Fruit fly (Drosophila melanogaster) whole organism, embryonic: Measurements from ENCODE around the gene CG10570.

ENCODE experiments used
- Bgb ChIP-seq: fragments of 200-800 bp; sonication (Bioruptor generic); IDR thresholded peaks from 2 replicates; pipeline ENCODE4 v1.3.6; 2022; ENCODE audit warnings: missing biosample characterization, missing genetic modification characterization; ENCODE audit not compliant: partially characterized antibody
- Bteb2 ChIP-seq: fragments of 200-800 bp; sonication (Bioruptor generic); optimal IDR thresholded peaks from 2 replicates; lab custom pipeline; 2016; ENCODE audit warnings: missing biosample characterization, missing genetic modification characterization
- CG10321 ChIP-seq: fragments of 200-800 bp; sonication (Bioruptor generic); IDR thresholded peaks from 2 replicates; pipeline ENCODE4 v1.3.6; 2022; ENCODE audit warnings: missing biosample characterization, missing genetic modification characterization
- CG10366 ChIP-seq: fragments of 200-800 bp; sonication (Bioruptor generic); IDR thresholded peaks from 2 replicates; pipeline ENCODE4 v1.3.6; 2022; ENCODE audit warnings: missing biosample characterization, missing genetic modification characterization
- CG11456 ChIP-seq: fragments of 200-800 bp; sonication (Bioruptor generic); IDR thresholded peaks from 3 replicates; pipeline ENCODE4 v1.3.6; 2022; ENCODE audit warnings: missing biosample characterization, missing genetic modification characterization
- CG11695 ChIP-seq: fragments of 200-800 bp; sonication (Bioruptor generic); IDR thresholded peaks from 3 replicates; pipeline ENCODE4 v1.3.6; 2022; ENCODE audit warnings: missing biosample characterization, missing genetic modification characterization
- CG12299 ChIP-seq: fragments of 200-800 bp; sonication (Bioruptor generic); optimal IDR thresholded peaks from 2 replicates; lab custom pipeline; 2018; ENCODE audit warnings: missing biosample characterization, mild to moderate bottlenecking, missing genetic modification characterization
- CG13287 ChIP-seq: fragments of 200-800 bp; sonication (Bioruptor generic); IDR thresholded peaks from 2 replicates; pipeline ENCODE4 v1.3.6; 2022; ENCODE audit warnings: missing biosample characterization, missing genetic modification characterization; ENCODE audit not compliant: partially characterized antibody
- CG13894 ChIP-seq: fragments of 200-800 bp; sonication (Bioruptor generic); optimal IDR thresholded peaks from 3 replicates; lab custom pipeline; 2018; ENCODE audit warnings: missing biosample characterization, mild to moderate bottlenecking, missing genetic modification characterization, moderate library complexity
- CG14050 ChIP-seq: fragments of 200-800 bp; sonication (Bioruptor generic); IDR thresholded peaks from 3 replicates; pipeline ENCODE4 v1.3.6; 2022; ENCODE audit warnings: missing biosample characterization, missing genetic modification characterization
- CG15011 ChIP-seq: fragments of 200-800 bp; sonication (Bioruptor generic); optimal IDR thresholded peaks from 3 replicates; lab custom pipeline; 2018; ENCODE audit warnings: missing biosample characterization, mild to moderate bottlenecking, missing genetic modification characterization
- CG15479 ChIP-seq: fragments of 200-800 bp; sonication (Bioruptor generic); optimal IDR thresholded peaks from 3 replicates; lab custom pipeline; 2019; ENCODE audit warnings: missing biosample characterization, mild to moderate bottlenecking, missing genetic modification characterization, moderate library complexity
- CG17186 ChIP-seq: fragments of 200-800 bp; sonication (Bioruptor generic); optimal IDR thresholded peaks from 3 replicates; lab custom pipeline; 2017; ENCODE audit warnings: missing biosample characterization, missing genetic modification reagents, missing genetic modification characterization
- CG17385 ChIP-seq: fragments of 200-800 bp; sonication (Bioruptor generic); optimal IDR thresholded peaks from 3 replicates; lab custom pipeline; 2018; ENCODE audit warnings: missing biosample characterization, mild to moderate bottlenecking, missing genetic modification characterization
- CG3838 ChIP-seq: fragments of 200-800 bp; sonication (Bioruptor generic); optimal IDR thresholded peaks from 3 replicates; lab custom pipeline; 2016; ENCODE audit warnings: missing biosample characterization, missing genetic modification characterization
- CG6175 ChIP-seq: fragments of 200-800 bp; sonication (Bioruptor generic); IDR thresholded peaks from 3 replicates; pipeline ENCODE4 v1.3.6; 2022; ENCODE audit warnings: missing biosample characterization, missing genetic modification characterization
- CG6791 ChIP-seq: fragments of 200-800 bp; sonication (Bioruptor generic); IDR thresholded peaks from 3 replicates; pipeline ENCODE4 v1.3.6; 2022; ENCODE audit warnings: missing biosample characterization, missing genetic modification characterization; ENCODE audit not compliant: partially characterized antibody
- CG7786 ChIP-seq: fragments of 200-800 bp; sonication (Bioruptor generic); optimal IDR thresholded peaks from 2 replicates; lab custom pipeline; 2016; ENCODE audit warnings: missing biosample characterization, missing genetic modification characterization
- Dbx ChIP-seq: fragments of 200-800 bp; sonication (Bioruptor generic); IDR thresholded peaks from 3 replicates; pipeline ENCODE4 v1.3.6; 2022; ENCODE audit warnings: missing biosample characterization, missing genetic modification characterization
- Dref ChIP-seq: fragments of 200-800 bp; sonication (Bioruptor generic); IDR thresholded peaks from 2 replicates; pipeline ENCODE4 v1.3.6; 2022; ENCODE audit warnings: missing biosample characterization, missing genetic modification characterization
- GATAe ChIP-seq: fragments of 200-800 bp; sonication (Bioruptor generic); conservative IDR thresholded peaks from 2 replicates; pipeline ENCODE4 v1.3.6; 2022; ENCODE audit warnings: missing biosample characterization, missing genetic modification characterization
- Hand ChIP-seq: fragments of 200-800 bp; sonication (Bioruptor generic); optimal IDR thresholded peaks from 2 replicates; lab custom pipeline; 2017; ENCODE audit warnings: mild to moderate bottlenecking, missing biosample characterization, missing genetic modification reagents, missing genetic modification characterization
- Hmr ChIP-seq: fragments of 200-800 bp; sonication (Bioruptor generic); optimal IDR thresholded peaks from 3 replicates; lab custom pipeline; 2017; ENCODE audit warnings: mild to moderate bottlenecking, missing biosample characterization, missing genetic modification reagents, missing genetic modification characterization
- Jarid2 ChIP-seq: fragments of 200-800 bp; sonication (Bioruptor generic); optimal IDR thresholded peaks from 3 replicates; lab custom pipeline; 2017; ENCODE audit warnings: mild to moderate bottlenecking, missing biosample characterization, missing genetic modification reagents, missing genetic modification characterization
- Med ChIP-seq: fragments of 200-800 bp; sonication (Bioruptor generic); peaks from one replicate; lab custom pipeline; 2016; ENCODE audit warnings: missing biosample characterization, missing genetic modification characterization, mild to moderate bottlenecking, inconsistent platforms, moderate library complexity
- NC2α ChIP-seq: fragments of 200-800 bp; sonication (Bioruptor generic); optimal IDR thresholded peaks from 2 replicates; lab custom pipeline; 2016; ENCODE audit warnings: missing biosample characterization, missing genetic modification characterization
- Poxn ChIP-seq: fragments of 200-800 bp; sonication (Bioruptor generic); IDR thresholded peaks from 2 replicates; pipeline ENCODE4 v1.3.6; 2022; ENCODE audit warnings: missing biosample characterization, missing genetic modification characterization
- TFAM ChIP-seq: fragments of 200-800 bp; sonication (Bioruptor generic); optimal IDR thresholded peaks from 2 replicates; lab custom pipeline; 2017; ENCODE audit warnings: missing biosample characterization, missing genetic modification characterization, inconsistent platforms
- Tbp ChIP-seq: fragments of >200 bp; optimal IDR thresholded peaks from 2 replicates; lab custom pipeline; 2018; ENCODE audit warnings: missing biosample characterization, missing genetic modification characterization
- Trl ChIP-seq, 3 experiments: fragments of >200 bp in 2 of 3; fragments of 200-800 bp in 1 of 3; sonication (Bioruptor generic) in 1 of 3; optimal IDR thresholded peaks; 2 replicates in 1 of 3; 3 replicates in 2 of 3; lab custom pipeline; 2016 to 2017; ENCODE audit warnings: missing biosample characterization in 1 of 3, missing genetic modification characterization in 1 of 3
- Vsx1 ChIP-seq: fragments of 200-800 bp; sonication (Bioruptor generic); optimal IDR thresholded peaks from 2 replicates; lab custom pipeline; 2017; ENCODE audit warnings: missing biosample characterization, mild to moderate bottlenecking, missing genetic modification characterization, missing genetic modification reagents
- abd-A ChIP-seq: fragments of 200-800 bp; sonication (Bioruptor generic); optimal IDR thresholded peaks from 3 replicates; lab custom pipeline; 2019; ENCODE audit warnings: missing biosample characterization, mild to moderate bottlenecking, missing genetic modification characterization, moderate library complexity
- ewg ChIP-seq: fragments of 200-800 bp; sonication (Bioruptor generic); optimal IDR thresholded peaks from 3 replicates; lab custom pipeline; 2017; ENCODE audit warnings: mild to moderate bottlenecking, missing biosample characterization, missing genetic modification reagents, missing genetic modification characterization
- nerfin-2 ChIP-seq: fragments of 200-800 bp; sonication (Bioruptor generic); IDR thresholded peaks from 2 replicates; pipeline ENCODE4 v1.3.6; 2022; ENCODE audit warnings: missing biosample characterization, missing genetic modification characterization; ENCODE audit not compliant: partially characterized antibody
- nmo ChIP-seq: fragments of 200-800 bp; sonication (Bioruptor generic); optimal IDR thresholded peaks from 2 replicates; lab custom pipeline; 2018; ENCODE audit warnings: missing biosample characterization, mild to moderate bottlenecking, missing genetic modification characterization, moderate library complexity
- pros ChIP-seq: fragments of 200-800 bp; sonication (Bioruptor generic); optimal IDR thresholded peaks from 3 replicates; lab custom pipeline; 2019; ENCODE audit warnings: missing biosample characterization, mild to moderate bottlenecking, missing genetic modification characterization, moderate library complexity
- repo ChIP-seq: fragments of 200-800 bp; sonication (Bioruptor generic); optimal IDR thresholded peaks from 2 replicates; lab custom pipeline; 2016; ENCODE audit warnings: missing biosample characterization, missing genetic modification characterization
- sens ChIP-seq: fragments of 200-800 bp; sonication (Bioruptor generic); peaks from one replicate; lab custom pipeline; 2016; ENCODE audit warnings: missing biosample characterization, missing genetic modification characterization

Gene CG10570

DNA sequence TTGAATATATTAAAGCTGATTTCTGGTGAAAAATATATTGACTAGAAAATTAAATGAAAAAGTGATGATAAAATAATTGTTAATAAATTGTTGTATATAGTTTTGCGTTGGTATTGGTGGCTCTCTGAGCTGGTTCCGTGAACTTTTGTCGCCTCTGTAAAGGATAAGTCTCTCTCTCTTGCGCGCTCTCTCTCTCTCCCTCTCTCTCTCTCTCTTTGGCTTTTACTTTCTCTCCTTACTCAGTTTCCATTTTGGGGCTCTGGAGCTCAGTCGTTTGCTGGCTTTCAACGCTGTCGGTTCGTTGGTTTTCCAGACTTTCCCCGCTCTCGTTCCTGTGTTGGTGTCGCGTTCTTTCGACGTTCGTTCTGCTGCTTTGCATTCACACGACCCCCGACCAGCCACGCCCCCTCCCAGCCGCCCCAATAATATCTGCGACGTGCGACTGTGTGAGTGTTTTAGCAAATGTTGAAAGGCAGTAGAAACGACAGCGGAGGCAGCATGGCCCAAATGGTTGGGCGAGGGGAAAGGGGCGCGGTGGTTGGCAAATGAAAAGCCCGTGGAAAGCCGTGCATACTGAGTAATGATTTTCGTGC, 34.0 kb upstream of the CG10570 start, which contains the start of gene CG17321 (continued):
- TF ChIP-seq nerfin-2 (GFP tag; lab: Robert Waterston, UW) (0 out of 2 replicates have a peak, but pooled peaks have one; percentile 18), NC2α (GFP tag; lab: Kevin White, UChicago) (no peak), abd-A (peak; percentile 66), CG13287 (GFP tag; lab: Robert Waterston, UW) (no peak), CG17385 (peak; percentile 19), Vsx1 (GFP tag; lab: Kevin White, UChicago) (no peak), CG6175 (GFP tag; lab: Robert Waterston, UW) (no peak), Dref (0 out of 2 replicates have a peak, but pooled peaks have one; percentile 14), GATAe (GFP tag; lab: Robert Waterston, UW) (no peak), CG11456 (GFP tag; lab: Robert Waterston, UW) (0 out of 3 replicates have a peak, but pooled peaks have one; percentile 37), Bteb2 (GFP tag; lab: Kevin White, UChicago) (no peak), Tbp (GFP tag; lab: Kevin White, UChicago) (no peak), CG10366 (GFP tag; lab: Robert Waterston, UW) (no peak), CG15479 (GFP tag; lab: Kevin White, UChicago) (no peak), ewg (GFP tag; lab: Kevin White, UChicago) (peak; percentile 51), CG13894 (tag; lab: Kevin White, UChicago) (peak; percentile 51), CG10321 (GFP tag; lab: Robert Waterston, UW) (no peak), Jarid2 (GFP tag; lab: Kevin White, UChicago) (peak; percentile 60), CG12299 (tag; lab: Kevin White, UChicago) (peak; percentile 13), Trl (optimal IDR thresholded peaks at IDR 0.05; lab: Kevin White, UChicago) (peak; percentile 80 to 94), Trl (GFP tag; optimal IDR thresholded peaks at IDR 0.05; lab: Kevin White, UChicago) (no peak), CG11695 (no peak), Hmr (GFP tag; lab: Kevin White, UChicago) (peak; percentile 43), CG6791 (GFP tag; lab: Robert Waterston, UW) (no peak), CG7786 (GFP tag; lab: Kevin White, UChicago) (no peak), CG3838 (GFP tag; lab: Kevin White, UChicago) (no peak), Bgb (peak; percentile 27; the same call in 1 of the 2 replicates), Hand (peak; percentile 14), repo (GFP tag; lab: Kevin White, UChicago) (no peak), CG17186 (no peak), pros (no peak), Dbx (GFP tag; lab: Robert Waterston, UW) (0 out of 3 replicates have a peak, but pooled peaks have one; percentile 25), CG14050 (GFP tag; lab: Robert Waterston, UW) (no peak), Med (GFP tag; lab: Kevin White, UChicago) (peak; percentile 79), Poxn (GFP tag; lab: Robert Waterston, UW) (no peak), TFAM (GFP tag; lab: Kevin White, UChicago) (no peak), nmo (GFP tag; lab: Kevin White, UChicago) (no peak)
- TF ChIP-seq, all 482 proteins: peak for 27

DNA sequence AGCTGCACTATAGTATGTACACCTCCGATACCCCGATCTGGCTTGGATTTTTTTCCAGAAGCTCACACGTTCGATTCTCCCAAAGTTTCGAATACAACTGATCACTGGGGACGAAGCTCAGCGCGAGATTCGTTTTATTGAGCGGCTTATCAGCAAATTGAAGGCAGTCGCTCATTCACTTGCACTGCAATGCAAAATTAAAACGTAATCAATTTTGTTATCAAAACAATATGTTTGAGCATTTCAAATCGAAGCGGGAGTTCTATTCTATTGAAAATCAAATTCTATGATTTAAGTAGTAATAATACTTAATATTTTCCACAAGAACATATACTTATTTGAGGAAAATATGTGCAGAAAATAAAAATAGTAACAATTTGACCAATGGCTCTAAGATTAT, 33.4 kb upstream of the CG10570 start, which contains the start of gene CG33120:
TSS of gene CG33120 (minus strand) at position 101 of the 400 bp plus-strand sequence.
- no peak for TF ChIP-seq CG15011 (GFP tag; lab: Kevin White, UChicago)
- TF ChIP-seq sens (GFP tag; lab: Kevin White, UChicago): peak; percentile 37
